Worm (Caenorhabditis elegans): Measurements from ENCODE around the gene nhr-118.

The nhr-118 gene

DNA sequence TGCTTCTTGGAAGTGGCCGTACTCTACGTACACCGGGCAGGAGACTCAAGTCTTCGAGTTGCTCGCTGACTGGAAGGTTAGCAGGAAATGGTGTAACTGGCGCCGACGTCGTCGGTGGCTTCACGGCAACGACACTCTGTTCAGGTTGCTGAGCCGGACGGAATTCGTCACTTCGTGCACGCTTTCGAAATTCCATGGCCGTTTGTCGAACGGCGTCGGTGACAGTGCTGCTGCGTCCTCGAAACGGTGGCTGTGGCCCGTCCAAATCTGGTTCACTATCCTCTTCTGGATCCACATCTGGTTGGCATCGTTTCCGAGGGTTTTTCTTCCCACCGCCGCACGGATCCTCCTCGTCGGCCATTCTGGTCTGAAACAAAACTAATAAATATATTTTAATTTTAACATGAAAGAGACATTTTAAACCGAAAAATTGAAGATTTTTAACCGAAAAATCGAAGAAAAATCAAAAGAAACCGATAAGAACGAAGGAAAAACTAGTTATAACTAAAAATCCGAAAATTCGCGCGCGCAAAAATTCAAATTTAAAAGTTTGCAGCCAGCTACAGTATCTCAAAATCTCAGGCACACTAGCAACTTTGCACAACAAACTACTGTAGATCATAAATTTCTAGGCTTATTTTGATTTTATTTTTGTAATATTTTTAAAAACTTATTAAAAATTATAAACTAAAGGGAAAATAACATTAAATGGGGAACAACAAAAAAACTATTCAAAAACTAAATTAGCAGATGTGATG lies 31.6 kb upstream of the nhr-118 start, which contains the start of gene F32D1.7:
Gene F32D1.7 (minus strand): TSS at position 367 of the 758 bp plus-strand sequence.
- TF ChIP-seq elt-3 (tag; optimal IDR thresholded peaks at IDR 0.05), result no peak
- TF ChIP-seq ztf-11 (tag; optimal IDR thresholded peaks at IDR 0.05), result no peak
- TF ChIP-seq tbx-2 (tag; optimal IDR thresholded peaks at IDR 0.05), result no peak
- no peak for TF ChIP-seq nfya-1 (tag; optimal IDR thresholded peaks at IDR 0.05; ENCODE audit: insufficient read depth)
- TF ChIP-seq fkh-10 (GFP tag; optimal IDR thresholded peaks at IDR 0.05), result no peak
- no peak for TF ChIP-seq pqm-1 (tag; optimal IDR thresholded peaks at IDR 0.05)
- TF ChIP-seq fkh-2 (tag; optimal IDR thresholded peaks at IDR 0.05), result no peak
- TF ChIP-seq nhr-23 (tag; optimal IDR thresholded peaks at IDR 0.05), result no peak
- TF ChIP-seq lin-15B (tag; optimal IDR thresholded peaks at IDR 0.05), result no peak
- no peak for TF ChIP-seq snpc-4 (tag; optimal IDR thresholded peaks at IDR 0.05)

DNA sequence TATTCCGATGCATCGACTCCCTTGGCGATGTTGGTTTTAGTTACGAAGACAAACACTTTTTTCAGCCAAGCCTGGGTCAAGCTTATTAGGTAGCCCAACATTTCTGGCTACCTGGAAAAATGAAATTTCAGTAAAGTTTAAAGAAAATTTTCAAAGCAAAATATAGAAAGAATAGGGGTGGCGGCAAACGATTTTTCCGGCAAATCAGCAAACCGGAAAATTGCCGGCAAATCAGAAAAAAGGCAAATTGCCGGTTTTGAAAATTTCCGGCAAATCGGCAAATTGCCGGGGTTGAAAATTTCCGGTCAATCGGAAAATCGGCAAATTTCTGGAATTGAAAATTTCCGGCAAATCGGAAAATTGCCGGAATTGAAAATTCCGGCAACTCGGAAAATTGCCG lies 30.0 kb upstream of the nhr-118 start, which contains the start of gene F32D1.8:
Gene F32D1.8 (minus strand): TSS at position 101 of the 400 bp plus-strand sequence.
- TF ChIP-seq nhr-25 (tag; optimal IDR thresholded peaks at IDR 0.05), result no peak
- TF ChIP-seq skn-1 (tag; optimal IDR thresholded peaks at IDR 0.05), result no peak
- no peak for TF ChIP-seq elt-2 (tag; optimal IDR thresholded peaks at IDR 0.05)
- TF ChIP-seq fkh-2 (tag; optimal IDR thresholded peaks at IDR 0.05), result no peak
- TF ChIP-seq fkh-10 (GFP tag; optimal IDR thresholded peaks at IDR 0.05), result no peak
- no peak for TF ChIP-seq nhr-28 (tag; optimal IDR thresholded peaks at IDR 0.05)
- no peak for TF ChIP-seq ceh-9 (tag; optimal IDR thresholded peaks at IDR 0.05)
- TF ChIP-seq ztf-11 (tag; optimal IDR thresholded peaks at IDR 0.05), result no peak
- no peak for TF ChIP-seq ceh-82 (tag; optimal IDR thresholded peaks at IDR 0.05)
- no peak for TF ChIP-seq daf-12 (tag; optimal IDR thresholded peaks at IDR 0.05)
- TF ChIP-seq hmg-11 (tag; optimal IDR thresholded peaks at IDR 0.05), result no peak
- TF ChIP-seq jun-1 (tag; optimal IDR thresholded peaks at IDR 0.05), result no peak
- TF ChIP-seq nhr-237 (tag; optimal IDR thresholded peaks at IDR 0.05), result no peak
- no peak for TF ChIP-seq ama-1 (optimal IDR thresholded peaks at IDR 0.05)
- TF ChIP-seq eor-1 (tag; optimal IDR thresholded peaks at IDR 0.05), result no peak

- TF ChIP-seq aly-2 (tag; optimal IDR thresholded peaks at IDR 0.05) (no peak), fkh-10 (GFP tag; optimal IDR thresholded peaks at IDR 0.05) (no peak), snpc-4 (tag; optimal IDR thresholded peaks at IDR 0.05) (no peak), lsy-12 (tag; optimal IDR thresholded peaks at IDR 0.05) (no peak), ceh-16 (tag; optimal IDR thresholded peaks at IDR 0.05) (no peak), nhr-25 (tag; optimal IDR thresholded peaks at IDR 0.05) (no peak), fkh-2 (tag; optimal IDR thresholded peaks at IDR 0.05) (no peak), sea-2 (GFP tag; optimal IDR thresholded peaks at IDR 0.05) (no peak), ZK546.5 (tag; optimal IDR thresholded peaks at IDR 0.05) (no peak), nhr-67 (tag; optimal IDR thresholded peaks at IDR 0.05) (no peak), hmg-11 (tag; optimal IDR thresholded peaks at IDR 0.05) (no peak), nhr-237 (tag; optimal IDR thresholded peaks at IDR 0.05) (no peak), nhr-76 (tag; optimal IDR thresholded peaks at IDR 0.05) (no peak), tbx-2 (tag; optimal IDR thresholded peaks at IDR 0.05) (no peak)
These were observed 25.3 kb upstream of the nhr-118 start, which contains the start of gene F13A2.1 for ce11 chrV:4382298-4382697. Gene F13A2.1 (minus strand): TSS chrV:4382398.

DNA sequence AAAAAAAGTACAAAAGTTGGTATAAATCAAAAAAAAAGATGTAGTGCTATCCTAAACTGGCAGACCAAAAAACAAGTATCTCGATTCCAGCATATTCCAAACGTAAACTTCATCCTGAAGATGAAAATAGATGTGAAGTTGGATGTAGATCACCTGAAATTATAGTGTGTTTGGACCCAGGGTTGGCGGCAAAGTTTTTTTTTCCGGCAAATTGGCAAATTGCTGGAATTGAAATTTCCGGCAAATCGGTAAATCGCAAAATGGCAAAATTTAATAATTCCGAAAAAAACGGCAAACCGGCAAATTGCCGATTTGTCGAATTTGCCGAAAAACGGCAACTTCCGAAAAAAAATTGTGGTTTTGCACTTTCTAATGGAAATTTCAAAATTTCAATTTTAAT lies 23.1 kb upstream of the nhr-118 start, which contains the start of gene F13A2.2:
Gene F13A2.2 (minus strand): TSS at position 101 of the 400 bp plus-strand sequence.
- no peak for TF ChIP-seq elt-3 (tag; optimal IDR thresholded peaks at IDR 0.05)
- TF ChIP-seq hmg-11 (tag; optimal IDR thresholded peaks at IDR 0.05), result no peak
- no peak for TF ChIP-seq nhr-12 (tag; optimal IDR thresholded peaks at IDR 0.05)

ce11 chrV:4386173-4386572 lies 21.4 kb upstream of the nhr-118 start, which contains the start of gene F13A2.10:
Gene F13A2.10 (minus strand): TSS chrV:4386273.
- TF ChIP-seq ZK546.5 (tag; optimal IDR thresholded peaks at IDR 0.05), result no peak
- TF ChIP-seq nhr-28 (tag; optimal IDR thresholded peaks at IDR 0.05), result no peak
- TF ChIP-seq unc-62 (GFP tag; optimal IDR thresholded peaks at IDR 0.05), result no peak
- TF ChIP-seq tbx-2 (tag; optimal IDR thresholded peaks at IDR 0.05), result no peak
- no peak for TF ChIP-seq elt-2 (tag; optimal IDR thresholded peaks at IDR 0.05)
- no peak for TF ChIP-seq sea-2 (GFP tag; optimal IDR thresholded peaks at IDR 0.05)
- TF ChIP-seq lin-15B (tag; optimal IDR thresholded peaks at IDR 0.05), result no peak
- TF ChIP-seq jun-1 (tag; optimal IDR thresholded peaks at IDR 0.05), result no peak

Measured in whole organism, L3 larva.